Worm (Caenorhabditis elegans) whole organism, L4 larva: ENCODE data around the gene D1046.4.

ENCODE experiments used
- D1046.2 ChIP-seq: fragments of 200-800 bp; sonication (Bioruptor generic); IDR thresholded peaks from 2 replicates; pipeline ENCODE4 v1.3.6; 2022; ENCODE audit warnings: missing genetic modification characterization, missing compliant biosample characterization
- F10B5.3 ChIP-seq: sonication (generic microtip); optimal IDR thresholded peaks from 2 replicates; lab custom pipeline; 2016; ENCODE audit warnings: mild to moderate bottlenecking, missing genetic modification characterization, missing compliant biosample characterization
- F44E2.7 ChIP-seq: fragments of 200-800 bp; sonication (Bioruptor generic); IDR thresholded peaks from 2 replicates; pipeline ENCODE4 v2.1.2; 2022; ENCODE audit warnings: missing genetic modification characterization, missing compliant biosample characterization
- Y75B8A.6 ChIP-seq: fragments of 200-800 bp; sonication (Bioruptor generic); IDR thresholded peaks from 2 replicates; pipeline ENCODE4 v1.3.6; 2022; ENCODE audit warnings: missing genetic modification reagents, missing genetic modification characterization, missing compliant biosample characterization
- ZK337.2 ChIP-seq: fragments of 200-800 bp; sonication (Bioruptor generic); IDR thresholded peaks from 2 replicates; pipeline ENCODE4 v1.3.6; 2022; ENCODE audit warnings: missing genetic modification reagents, missing genetic modification characterization, missing compliant biosample characterization
- aha-1 ChIP-seq: fragments of 150-350 bp; peaks from one replicate; lab custom pipeline; 2014; ENCODE audit warnings: missing biosample characterization, missing genetic modification characterization
- ama-1 ChIP-seq: fragments of 150-350 bp; optimal IDR thresholded peaks from 2 replicates; lab custom pipeline; 2014; ENCODE audit warnings: inconsistent platforms, mixed read lengths
- attf-4 ChIP-seq: sonication (generic microtip); optimal IDR thresholded peaks from 3 replicates; lab custom pipeline; 2017; ENCODE audit warnings: missing biosample characterization, missing genetic modification characterization
- ces-1 ChIP-seq: fragments of 150-350 bp; sonication (generic microtip); optimal IDR thresholded peaks from 4 replicates; lab custom pipeline; 2014; ENCODE audit warnings: missing biosample characterization, missing genetic modification reagents, missing genetic modification characterization
- daf-12 ChIP-seq: fragments of 150-350 bp; optimal IDR thresholded peaks from 2 replicates; lab custom pipeline; 2014; ENCODE audit warnings: missing biosample characterization, missing genetic modification reagents, missing genetic modification characterization
- dmd-6 ChIP-seq: fragments of 200-800 bp; sonication (Bioruptor generic); IDR thresholded peaks from 2 replicates; pipeline ENCODE4 v1.3.6; 2022; ENCODE audit warnings: missing genetic modification reagents, missing genetic modification characterization, missing compliant biosample characterization
- dpl-1 ChIP-seq: fragments of 150-350 bp; optimal IDR thresholded peaks from 2 replicates; lab custom pipeline; 2014; ENCODE audit warnings: missing biosample characterization, missing genetic modification reagents, missing genetic modification characterization
- duxl-1 ChIP-seq: sonication (generic microtip); optimal IDR thresholded peaks from 2 replicates; lab custom pipeline; 2016; ENCODE audit warnings: mild to moderate bottlenecking, missing genetic modification characterization, moderate library complexity, missing compliant biosample characterization; ENCODE audit not compliant: poor library complexity
- egl-27 ChIP-seq: sonication (generic microtip); optimal IDR thresholded peaks from 3 replicates; lab custom pipeline; 2017; ENCODE audit warnings: missing biosample characterization, missing genetic modification reagents, missing genetic modification characterization
- egl-43 ChIP-seq: fragments of 200-800 bp; sonication (Bioruptor generic); IDR thresholded peaks from 2 replicates; pipeline ENCODE4 v1.3.6; 2022; ENCODE audit warnings: missing genetic modification reagents, missing genetic modification characterization, missing compliant biosample characterization
- fkh-10 ChIP-seq: fragments of 150-350 bp; optimal IDR thresholded peaks from 2 replicates; lab custom pipeline; 2014; ENCODE audit warnings: missing biosample characterization, missing genetic modification reagents, missing genetic modification characterization
- fos-1 ChIP-seq: fragments of 150-350 bp; optimal IDR thresholded peaks from 2 replicates; lab custom pipeline; 2014; ENCODE audit warnings: missing biosample characterization, missing genetic modification characterization
- hlh-11 ChIP-seq: fragments of 200-800 bp; sonication (Bioruptor generic); optimal IDR thresholded peaks from 2 replicates; lab custom pipeline; 2018; ENCODE audit warnings: mild to moderate bottlenecking, missing genetic modification characterization, missing compliant biosample characterization
- hlh-30 ChIP-seq: sonication (generic microtip); optimal IDR thresholded peaks from 2 replicates; lab custom pipeline; 2017; ENCODE audit warnings: antibody characterized with exemption, mild to moderate bottlenecking, missing genetic modification characterization, missing compliant biosample characterization; ENCODE audit not compliant: insufficient read depth
- lin-1 ChIP-seq: fragments of 200-800 bp; sonication (Bioruptor generic); IDR thresholded peaks from 2 replicates; pipeline ENCODE4 v1.3.6; 2022; ENCODE audit warnings: missing genetic modification reagents, missing genetic modification characterization, missing compliant biosample characterization
- lin-39 ChIP-seq: fragments of 150-350 bp; optimal IDR thresholded peaks from 2 replicates; lab custom pipeline; 2014; ENCODE audit warnings: missing biosample characterization, missing genetic modification reagents, missing genetic modification characterization
- madf-9 ChIP-seq: fragments of 200-800 bp; sonication (Bioruptor generic); conservative IDR thresholded peaks from 2 replicates; pipeline ENCODE4 v1.3.6; 2022; ENCODE audit warnings: missing genetic modification reagents, missing genetic modification characterization, missing compliant biosample characterization
- mep-1 ChIP-seq: fragments of 150-350 bp; sonication (generic microtip); optimal IDR thresholded peaks from 3 replicates; lab custom pipeline; 2014; ENCODE audit warnings: missing biosample characterization, missing genetic modification characterization
- mxl-2 ChIP-seq: fragments of 200-800 bp; sonication (Bioruptor generic); conservative IDR thresholded peaks from 2 replicates; pipeline ENCODE4 v1.3.6; 2022; ENCODE audit warnings: missing genetic modification reagents, missing genetic modification characterization, missing compliant biosample characterization
- nhr-10 ChIP-seq: fragments of 150-350 bp; optimal IDR thresholded peaks from 2 replicates; lab custom pipeline; 2014; ENCODE audit warnings: missing biosample characterization, missing genetic modification characterization
- nhr-102 ChIP-seq: sonication (generic microtip); optimal IDR thresholded peaks from 2 replicates; lab custom pipeline; 2016; ENCODE audit warnings: mild to moderate bottlenecking, missing genetic modification characterization, moderate library complexity, missing compliant biosample characterization
- nhr-11 ChIP-seq: fragments of 150-350 bp; optimal IDR thresholded peaks from 2 replicates; lab custom pipeline; 2014; ENCODE audit warnings: missing biosample characterization, missing genetic modification characterization
- nhr-111 ChIP-seq: fragments of 200-800 bp; sonication (Bioruptor generic); optimal IDR thresholded peaks from 2 replicates; lab custom pipeline; 2018; ENCODE audit warnings: mild to moderate bottlenecking, missing genetic modification characterization, missing compliant biosample characterization
- nhr-237 ChIP-seq: sonication (generic microtip); optimal IDR thresholded peaks from 2 replicates; lab custom pipeline; 2017; ENCODE audit warnings: missing biosample characterization, missing genetic modification characterization
- nhr-25 ChIP-seq: sonication (generic microtip); optimal IDR thresholded peaks from 2 replicates; lab custom pipeline; 2017; ENCODE audit warnings: missing genetic modification characterization, mild to moderate bottlenecking, missing compliant biosample characterization, antibody characterized with exemption, moderate library complexity, borderline replicate concordance; ENCODE audit not compliant: insufficient read depth
- nhr-28 ChIP-seq: fragments of 150-350 bp; optimal IDR thresholded peaks from 2 replicates; lab custom pipeline; 2014; ENCODE audit warnings: missing biosample characterization, missing genetic modification characterization
- nhr-6 ChIP-seq: fragments of 150-350 bp; optimal IDR thresholded peaks from 2 replicates; lab custom pipeline; 2014; ENCODE audit warnings: missing biosample characterization, missing genetic modification characterization
- nhr-76 ChIP-seq: fragments of 150-350 bp; optimal IDR thresholded peaks from 2 replicates; lab custom pipeline; 2014; ENCODE audit warnings: missing biosample characterization, missing genetic modification characterization
- pqm-1 ChIP-seq: sonication (generic microtip); optimal IDR thresholded peaks from 2 replicates; lab custom pipeline; 2017; ENCODE audit warnings: missing biosample characterization, missing genetic modification characterization
- rbr-2 ChIP-seq: sonication (generic microtip); optimal IDR thresholded peaks from 2 replicates; lab custom pipeline; 2016; ENCODE audit warnings: missing genotype, missing genetic modification characterization, missing compliant biosample characterization
- saeg-2 ChIP-seq: fragments of 200-800 bp; sonication (Bioruptor generic); IDR thresholded peaks from 2 replicates; pipeline ENCODE4 v1.3.6; 2022; ENCODE audit warnings: missing genetic modification reagents, missing genetic modification characterization, missing compliant biosample characterization
- spr-1 ChIP-seq: sonication (generic microtip); optimal IDR thresholded peaks from 2 replicates; lab custom pipeline; 2016; ENCODE audit warnings: mild to moderate bottlenecking, missing genetic modification characterization, missing compliant biosample characterization
- unc-62 ChIP-seq, 3 experiments: fragments of 150-350 bp in 1 of 3; sonication (generic microtip); optimal IDR thresholded peaks in 2 of 3; peaks in 1 of 3; 1 replicate in 1 of 3; 2 replicates in 2 of 3; lab custom pipeline; 2014 to 2017; ENCODE audit warnings: missing biosample characterization in 3 of 3, missing genetic modification characterization in 3 of 3, missing genetic modification reagents in 3 of 3, missing genotype in 1 of 3
- zfp-3 ChIP-seq: fragments of 200-800 bp; sonication (Bioruptor generic); conservative IDR thresholded peaks from 2 replicates; pipeline ENCODE4 v1.3.6; 2022; ENCODE audit warnings: missing genetic modification reagents, missing genetic modification characterization, missing compliant biosample characterization
- zip-11 ChIP-seq: fragments of 200-800 bp; sonication (Bioruptor generic); IDR thresholded peaks from 2 replicates; pipeline ENCODE4 v1.3.6; 2022; ENCODE audit warnings: missing genetic modification characterization, missing compliant biosample characterization

Gene D1046.4

ce11 chrIV:8893746-8894145, 39.9 kb upstream of the D1046.4 start, which contains the start of gene rad-54.L2 (continued):
- TF ChIP-seq nhr-10 (tag; lab: Kevin White, UChicago) (no peak), egl-27 (tag; lab: Kevin White, UChicago) (no peak), D1046.2 (no peak), nhr-102 (tag; lab: Kevin White, UChicago) (peak; percentile 32), fos-1 (tag; lab: Kevin White, UChicago) (no peak), spr-1 (tag; lab: Kevin White, UChicago) (no peak), F10B5.3 (no peak), pqm-1 (tag; lab: Kevin White, UChicago) (peak; percentile 12), nhr-6 (tag; lab: Kevin White, UChicago) (peak; percentile 52), fkh-10 (GFP tag; lab: Kevin White, UChicago) (peak; percentile 1), ZK337.2 (GFP tag; lab: Robert Waterston, UW) (no peak), mep-1 (tag; lab: Kevin White, UChicago) (peak; percentile 76), aha-1 (tag; lab: Kevin White, UChicago) (no peak), F44E2.7 (GFP tag; lab: Robert Waterston, UW) (no peak), dmd-6 (GFP tag; lab: Robert Waterston, UW) (peak; percentile 41; the same call in 1 of the 2 replicates), nhr-25 (tag; lab: Kevin White, UChicago) (no peak), rbr-2 (peak; percentile 60), nhr-76 (no peak), lin-39 (no peak), ama-1 (lab: Kevin White, UChicago) (peak; percentile 72), egl-43 (GFP tag; lab: Robert Waterston, UW) (no peak), madf-9 (GFP tag; lab: Robert Waterston, UW) (no peak), daf-12 (no peak), zip-11 (GFP tag; lab: Robert Waterston, UW) (no peak)
- TF ChIP-seq, all 104 proteins: peak for 28

- TF ChIP-seq ama-1 (lab: Kevin White, UChicago), result peak; percentile 53
- TF ChIP-seq F10B5.3, result no peak
Observed at ce11 chrIV:8901346-8901745, 32.3 kb upstream of the D1046.4 start, which contains the start of gene C27B7.5. TSS of gene C27B7.5 (plus strand) at chrIV:8901646.

ce11 chrIV:8906164-8906563, 27.5 kb upstream of the D1046.4 start, which contains the start of gene C27B7.6:
TSS of gene C27B7.6 (minus strand) at chrIV:8906345.
- 0 out of 2 replicates have a peak, but pooled peaks have one; percentile 36 for TF ChIP-seq mxl-2 (GFP tag; lab: Robert Waterston, UW)
- TF ChIP-seq dmd-6 (GFP tag; lab: Robert Waterston, UW), result no peak
- TF ChIP-seq hlh-30 (tag; lab: Kevin White, UChicago), result peak; percentile 56
- peak; percentile 80 for TF ChIP-seq aha-1 (tag; lab: Kevin White, UChicago)
- TF ChIP-seq egl-43 (GFP tag; lab: Robert Waterston, UW), result no peak
- TF ChIP-seq hlh-11 (tag; lab: Kevin White, UChicago), result peak; percentile 3
- TF ChIP-seq, all 104 proteins: peak for 4

ce11 chrIV:8906743-8907142, 26.9 kb upstream of the D1046.4 start, which contains the start of gene C27B7.7:
TSS of gene C27B7.7 (plus strand) at chrIV:8907043.
- TF ChIP-seq unc-62 (GFP tag; optimal IDR thresholded peaks at IDR 0.05 in 1 of 2; lab: Kevin White, UChicago) (peak in 1 of 2 experiments; percentile 67), unc-62 (tag; optimal IDR thresholded peaks at IDR 0.05; lab: Kevin White, UChicago) (no peak), lin-1 (GFP tag; lab: Robert Waterston, UW) (no peak)
- TF ChIP-seq, all 104 proteins: peak for 1

ce11 chrIV:8914187-8914586, 19.5 kb upstream of the D1046.4 start:
- TF ChIP-seq hlh-30 (tag; lab: Kevin White, UChicago) (peak; percentile 30), attf-4 (tag; lab: Kevin White, UChicago) (no peak)

- TF ChIP-seq ces-1 (GFP tag; lab: Kevin White, UChicago) (no peak), Y75B8A.6 (GFP tag; lab: Robert Waterston, UW) (no peak), nhr-28 (no peak), nhr-237 (tag; lab: Kevin White, UChicago) (no peak), rbr-2 (no peak), nhr-111 (no peak), F44E2.7 (GFP tag; lab: Robert Waterston, UW) (no peak), ZK337.2 (GFP tag; lab: Robert Waterston, UW) (no peak), dpl-1 (GFP tag; lab: Kevin White, UChicago) (no peak), saeg-2 (no peak), duxl-1 (tag; lab: Kevin White, UChicago) (no peak), zip-11 (GFP tag; lab: Robert Waterston, UW) (no peak), zfp-3 (GFP tag; lab: Robert Waterston, UW) (no peak), nhr-11 (tag; lab: Kevin White, UChicago) (no peak)
Observed at ce11 chrIV:8916010-8916409, 17.7 kb upstream of the D1046.4 start, which contains the start of gene C27B7.9. TSS of gene C27B7.9 (minus strand) at chrIV:8916110.
